Worm (Caenorhabditis elegans) whole organism, L3 larva: Measurements from ENCODE around the gene Y57G7A.2.

Experiments
- ceh-9 ChIP-seq: sonication (generic microtip); optimal IDR thresholded peaks from 2 replicates; lab custom pipeline; 2018; ENCODE audit warnings: missing biosample characterization, missing genetic modification characterization
- nhr-76 ChIP-seq: fragments of 150-350 bp; sonication (generic microtip); optimal IDR thresholded peaks from 5 replicates; lab custom pipeline; 2014; ENCODE audit warnings: missing biosample characterization, missing genetic modification characterization
- unc-62 ChIP-seq: fragments of 150-350 bp; sonication (generic microtip); optimal IDR thresholded peaks from 4 replicates; lab custom pipeline; 2014; ENCODE audit warnings: missing biosample characterization, missing genetic modification reagents, missing genetic modification characterization
- zag-1 ChIP-seq: fragments of 150-350 bp; optimal IDR thresholded peaks from 2 replicates; lab custom pipeline; 2014; ENCODE audit warnings: missing biosample characterization, missing genetic modification characterization

ce11 chrII:1255637-1256036 is 40.2 kb upstream of the Y57G7A.2 start, which contains the start of gene clec-119:
- no peak for TF ChIP-seq ceh-9 (tag; lab: Kevin White, UChicago)
- TF ChIP-seq zag-1 (tag; lab: Kevin White, UChicago), result no peak
- TF ChIP-seq unc-62 (GFP tag; lab: Kevin White, UChicago), result no peak
- TF ChIP-seq nhr-76 (tag; lab: Kevin White, UChicago), result no peak
